Fruit fly (Drosophila melanogaster) Kc167 (cell line): ENCODE measurements around the gene gpp.

Experiments
- h ChIP-seq: fragments of >200 bp; optimal IDR thresholded peaks from 3 replicates; lab custom pipeline; 2018; ENCODE audit warnings: missing external identifiers
- insv ChIP-seq: fragments of >200 bp; optimal IDR thresholded peaks from 3 replicates; lab custom pipeline; 2018; ENCODE audit warnings: missing external identifiers
- psq ChIP-seq: fragments of >200 bp; optimal IDR thresholded peaks from 2 replicates; lab custom pipeline; 2017; ENCODE audit warnings: missing external identifiers

DNA sequence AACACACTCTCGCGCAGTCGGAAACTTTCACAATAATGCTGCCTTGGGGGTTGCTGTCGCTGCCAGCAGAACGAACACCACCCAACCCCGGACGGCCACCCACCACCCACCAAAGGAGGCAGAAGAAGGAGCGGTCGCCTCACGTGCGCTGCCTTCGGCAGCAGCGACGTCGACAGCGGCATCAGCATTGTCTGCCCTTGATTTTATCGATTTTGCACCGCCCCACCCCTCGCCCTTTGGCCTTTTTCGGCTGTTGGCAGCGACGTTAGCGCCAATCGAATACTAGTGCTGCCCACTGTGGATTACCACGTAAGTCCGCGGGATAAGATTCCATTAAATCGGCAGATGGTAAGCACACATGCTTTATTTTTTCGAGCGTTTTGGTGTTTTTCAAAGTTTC is 12.4 kb downstream of the gpp start:
- TF ChIP-seq h (lab: Kevin White, UChicago) (no peak), psq (lab: Kevin White, UChicago) (no peak), insv (lab: Kevin White, UChicago) (no peak)
